Fruit fly (Drosophila melanogaster): ENCODE measurements around the gene CG7369.

CG7369 gene

dm6 chr3L:22717137-22717767 is 24.3 kb upstream of the CG7369 start, which contains the start of the genes ArfGAP3 and CG32452 (continued):
- TF ChIP-seq CG1647 (GFP tag; optimal IDR thresholded peaks at IDR 0.05) = peak; percentile 60
- peak; percentile 90 for TF ChIP-seq CG9932 (GFP tag; IDR thresholded peaks at IDR 0.05)
- peak; percentile 76 for TF ChIP-seq pzg (GFP tag; optimal IDR thresholded peaks at IDR 0.05)
- peak; percentile 82 for TF ChIP-seq CG8924 (tag; optimal IDR thresholded peaks at IDR 0.05)
- TF ChIP-seq CG1603 (tag; optimal IDR thresholded peaks at IDR 0.05) = peak; percentile 51
- TF ChIP-seq CG12236 (GFP tag; optimal IDR thresholded peaks at IDR 0.05) = peak; percentile 5
- no peak; the same call in 1 of the 2 replicates for TF ChIP-seq Awh (GFP tag; IDR thresholded peaks at IDR 0.05)
- peak; percentile 44 for TF ChIP-seq ap (GFP tag; IDR thresholded peaks at IDR 0.05)
- peak; percentile 83 for TF ChIP-seq Max (GFP tag; optimal IDR thresholded peaks at IDR 0.05)
- TF ChIP-seq chinmo (GFP tag; IDR thresholded peaks at IDR 0.05; ENCODE audit: partially characterized antibody) = 0 out of 4 replicates have a peak, but pooled peaks have one; percentile 54
- 0 out of 3 replicates have a peak, but pooled peaks have one; percentile 45 for TF ChIP-seq so (GFP tag; IDR thresholded peaks at IDR 0.05)
- TF ChIP-seq CG5245 (GFP tag; optimal IDR thresholded peaks at IDR 0.05) = peak; percentile 30
- TF ChIP-seq CG7271 (tag; optimal IDR thresholded peaks at IDR 0.05) = no peak
- peak in 1 of 2 experiments; percentile 44 for TF ChIP-seq crp (GFP tag; optimal IDR thresholded peaks at IDR 0.05)
- TF ChIP-seq CG13123 (GFP tag; optimal IDR thresholded peaks at IDR 0.05) = peak; percentile 53
- TF ChIP-seq Hey (tag; optimal IDR thresholded peaks at IDR 0.05) = no peak
- TF ChIP-seq CG18599 (GFP tag; optimal IDR thresholded peaks at IDR 0.05) = peak; percentile 70
- TF ChIP-seq CG6791 (GFP tag; IDR thresholded peaks at IDR 0.05; ENCODE audit: partially characterized antibody) = no peak; the same call in 2 of the 3 replicates
- peak; percentile 39 for TF ChIP-seq CG7786 (GFP tag; optimal IDR thresholded peaks at IDR 0.05)
- peak; percentile 61 for TF ChIP-seq kah (GFP tag; optimal IDR thresholded peaks at IDR 0.05)
- peak; percentile 81 for TF ChIP-seq CG10543 (GFP tag; optimal IDR thresholded peaks at IDR 0.05)
- peak; percentile 38; the same call in 1 of the 2 replicates for TF ChIP-seq stc (GFP tag; IDR thresholded peaks at IDR 0.05)
- peak; percentile 81 for TF ChIP-seq CG12659 (GFP tag; optimal IDR thresholded peaks at IDR 0.05)
- no peak for TF ChIP-seq org-1 (GFP tag; optimal IDR thresholded peaks at IDR 0.05)
- TF ChIP-seq CG12155 (GFP tag; optimal IDR thresholded peaks at IDR 0.05) = peak; percentile 78
- TF ChIP-seq CG6765 (GFP tag; optimal IDR thresholded peaks at IDR 0.05) = no peak
- peak; percentile 58; the same call in 1 of the 2 replicates for TF ChIP-seq unc-4 (GFP tag; IDR thresholded peaks at IDR 0.05; ENCODE audit: partially characterized antibody)
- TF ChIP-seq CHES-1-like (GFP tag; optimal IDR thresholded peaks at IDR 0.05) = peak; percentile 31
- no peak for TF ChIP-seq Fer1 (GFP tag; optimal IDR thresholded peaks at IDR 0.05)
- peak; percentile 69 for TF ChIP-seq dmrt99B (tag; optimal IDR thresholded peaks at IDR 0.05)
- peak; percentile 53 for TF ChIP-seq tx (GFP tag; optimal IDR thresholded peaks at IDR 0.05)
- peak; percentile 47; the same call in 2 of the 3 replicates for TF ChIP-seq CG34422 (GFP tag; IDR thresholded peaks at IDR 0.05)
- TF ChIP-seq ash1 (GFP tag; optimal IDR thresholded peaks at IDR 0.05) = no peak
- TF ChIP-seq CG7372 (GFP tag; IDR thresholded peaks at IDR 0.05) = peak; percentile 74
- TF ChIP-seq CG6272 (GFP tag; IDR thresholded peaks at IDR 0.05) = peak; percentile 53; the same call in 1 of the 2 replicates
- TF ChIP-seq mam (GFP tag; optimal IDR thresholded peaks at IDR 0.05) = peak; percentile 76
- peak; percentile 80 for TF ChIP-seq CG2712 (tag; optimal IDR thresholded peaks at IDR 0.05)
- TF ChIP-seq ewg (GFP tag; optimal IDR thresholded peaks at IDR 0.05) = peak; percentile 34
- no peak for TF ChIP-seq usp (GFP tag; optimal IDR thresholded peaks at IDR 0.05)
- TF ChIP-seq CG13624 (GFP tag; optimal IDR thresholded peaks at IDR 0.05) = peak; percentile 54
- no peak for TF ChIP-seq sc (optimal IDR thresholded peaks at IDR 0.05)
- TF ChIP-seq sc (GFP tag; optimal IDR thresholded peaks at IDR 0.05) = peak; percentile 34
- peak; percentile 62 for TF ChIP-seq twi (tag; optimal IDR thresholded peaks at IDR 0.05)
- TF ChIP-seq Med (GFP tag) = peak; percentile 92
- TF ChIP-seq CG3995 (GFP tag; optimal IDR thresholded peaks at IDR 0.05) = peak; percentile 39
- TF ChIP-seq exex (tag; optimal IDR thresholded peaks at IDR 0.05) = peak; percentile 47
- no peak for TF ChIP-seq pb (GFP tag; optimal IDR thresholded peaks at IDR 0.05)
- TF ChIP-seq CG2199 (GFP tag; IDR thresholded peaks at IDR 0.05) = no peak
- 0 out of 3 replicates have a peak, but pooled peaks have one; percentile 40 for TF ChIP-seq B-H1 (GFP tag; IDR thresholded peaks at IDR 0.05)

All from whole organism, embryonic.